4 fruit fly cellular contexts compared by ENCODE assay signal in the genomic region with DNA sequence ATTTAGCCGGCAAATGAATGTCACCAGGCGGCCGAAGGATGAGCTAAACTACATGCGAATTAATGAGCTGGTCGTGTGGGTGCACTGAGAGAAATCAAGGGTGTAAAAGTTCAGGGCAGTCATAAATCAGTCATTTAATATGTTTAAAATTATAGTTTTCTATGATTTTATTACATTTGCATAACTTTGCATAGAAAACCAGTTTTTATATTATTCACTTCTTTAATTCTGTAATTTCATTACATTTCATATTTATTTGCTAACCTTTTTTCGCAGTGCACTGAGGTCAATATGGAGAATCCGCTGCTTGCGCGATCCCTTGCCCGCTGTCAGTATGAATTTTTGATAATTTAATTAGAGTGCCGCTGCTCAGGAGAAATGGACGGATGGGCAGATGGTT.
TF ChIP-seq lines count a peak whose summit lies in the region.

No protein-coding gene starts in this region.

- no peak for TF ChIP-seq CTCF in whole organism, embryonic (GFP tag; optimal IDR thresholded peaks at IDR 0.05; lab: Kevin White, UChicago)

TF ChIP-seq in whole organism, embryonic, 481 proteins besides CTCF, POLR2A, EP300 and RAD21 (continues in another document):
- TF ChIP-seq CG4282 (GFP tag; optimal IDR thresholded peaks at IDR 0.05; lab: Kevin White, UChicago): no peak
- TF ChIP-seq CG15269 (tag; optimal IDR thresholded peaks at IDR 0.05; lab: Kevin White, UChicago): peak; percentile 29
- no peak for TF ChIP-seq unc-4 (GFP tag; IDR thresholded peaks at IDR 0.05; lab: Robert Waterston, UW; ENCODE audit: partially characterized antibody)
- TF ChIP-seq vvl (GFP tag; IDR thresholded peaks at IDR 0.05; lab: Robert Waterston, UW): peak; percentile 54
- no peak for TF ChIP-seq shn (GFP tag; optimal IDR thresholded peaks at IDR 0.05; lab: Kevin White, UChicago)
- TF ChIP-seq CG8359 (GFP tag; optimal IDR thresholded peaks at IDR 0.05; lab: Kevin White, UChicago; ENCODE audit: borderline replicate concordance): no peak
- TF ChIP-seq cg (GFP tag; optimal IDR thresholded peaks at IDR 0.05; lab: Kevin White, UChicago): no peak
- peak; percentile 37 for TF ChIP-seq Spps (tag; optimal IDR thresholded peaks at IDR 0.05; lab: Kevin White, UChicago)
- peak; percentile 5 for TF ChIP-seq tap (tag; optimal IDR thresholded peaks at IDR 0.05; lab: Kevin White, UChicago)
- no peak for TF ChIP-seq Hr78 (GFP tag; optimal IDR thresholded peaks at IDR 0.05; lab: Kevin White, UChicago)
- peak; percentile 54; the same call in 1 of the 2 replicates for TF ChIP-seq CG17328 (GFP tag; IDR thresholded peaks at IDR 0.05; lab: Robert Waterston, UW)
- no peak for TF ChIP-seq YL-1 (GFP tag; optimal IDR thresholded peaks at IDR 0.05; lab: Kevin White, UChicago)
- TF ChIP-seq CG2202 (tag; optimal IDR thresholded peaks at IDR 0.05; lab: Kevin White, UChicago): peak; percentile 37
- TF ChIP-seq CG18476 (GFP tag; optimal IDR thresholded peaks at IDR 0.05; lab: Kevin White, UChicago): peak; percentile 5
- peak; percentile 68; the same call in 2 of the 3 replicates for TF ChIP-seq zfh1 (GFP tag; IDR thresholded peaks at IDR 0.05; lab: Robert Waterston, UW)
- no peak for TF ChIP-seq CG16863 (GFP tag; optimal IDR thresholded peaks at IDR 0.05; lab: Kevin White, UChicago)
- no peak for TF ChIP-seq pho (GFP tag; optimal IDR thresholded peaks at IDR 0.05; lab: Kevin White, UChicago)
- TF ChIP-seq org-1 (GFP tag; optimal IDR thresholded peaks at IDR 0.05; lab: Kevin White, UChicago): no peak
- TF ChIP-seq CG1603 (tag; optimal IDR thresholded peaks at IDR 0.05; lab: Kevin White, UChicago): no peak
- peak; percentile 81 for TF ChIP-seq dmrt11E (tag; optimal IDR thresholded peaks at IDR 0.05; lab: Kevin White, UChicago)
- no peak for TF ChIP-seq D19B (GFP tag; optimal IDR thresholded peaks at IDR 0.05; lab: Kevin White, UChicago)

TF ChIP-seq in whole organism, prepupa, 60 proteins besides CTCF, POLR2A, EP300 and RAD21 (continues in another document):
- TF ChIP-seq CG7368 (GFP tag; optimal IDR thresholded peaks at IDR 0.05; lab: Kevin White, UChicago): no peak
- peak; percentile 24 for TF ChIP-seq CG8632 (GFP tag; optimal IDR thresholded peaks at IDR 0.05; lab: Kevin White, UChicago)
- TF ChIP-seq esn (GFP tag; optimal IDR thresholded peaks at IDR 0.05; lab: Kevin White, UChicago): peak; percentile 49
- peak; percentile 22 for TF ChIP-seq Hr39 (GFP tag; optimal IDR thresholded peaks at IDR 0.05; lab: Kevin White, UChicago)
- no peak for TF ChIP-seq vri (GFP tag; optimal IDR thresholded peaks at IDR 0.05; lab: Kevin White, UChicago)
- peak; percentile 13 for TF ChIP-seq CG10631 (GFP tag; optimal IDR thresholded peaks at IDR 0.05; lab: Kevin White, UChicago)
- peak; percentile 4 for TF ChIP-seq CG31627 (GFP tag; optimal IDR thresholded peaks at IDR 0.05; lab: Kevin White, UChicago)
- peak; percentile 22 for TF ChIP-seq CG6792 (GFP tag; optimal IDR thresholded peaks at IDR 0.05; lab: Kevin White, UChicago)
- TF ChIP-seq CG9139 (GFP tag; optimal IDR thresholded peaks at IDR 0.05; lab: Kevin White, UChicago): no peak
- TF ChIP-seq Ets21C (GFP tag; optimal IDR thresholded peaks at IDR 0.05; lab: Kevin White, UChicago): peak; percentile 0
- no peak for TF ChIP-seq spab (GFP tag; optimal IDR thresholded peaks at IDR 0.05; lab: Kevin White, UChicago)
- peak; percentile 32 for TF ChIP-seq Sox102F (GFP tag; optimal IDR thresholded peaks at IDR 0.05; lab: Kevin White, UChicago)
- TF ChIP-seq achi (GFP tag; optimal IDR thresholded peaks at IDR 0.05; lab: Kevin White, UChicago): no peak
- TF ChIP-seq fd59A (GFP tag; optimal IDR thresholded peaks at IDR 0.05; lab: Kevin White, UChicago): no peak
- TF ChIP-seq Met (GFP tag; optimal IDR thresholded peaks at IDR 0.05; lab: Kevin White, UChicago): peak; percentile 47
- peak; percentile 11 for TF ChIP-seq Ets96B (tag; optimal IDR thresholded peaks at IDR 0.05; lab: Kevin White, UChicago)
- TF ChIP-seq cyc (GFP tag; optimal IDR thresholded peaks at IDR 0.05; lab: Kevin White, UChicago): peak; percentile 34
- TF ChIP-seq net (GFP tag; optimal IDR thresholded peaks at IDR 0.05; lab: Kevin White, UChicago): no peak
- TF ChIP-seq CG3919 (GFP tag; optimal IDR thresholded peaks at IDR 0.05; lab: Kevin White, UChicago): peak; percentile 5
- peak; percentile 6 for TF ChIP-seq pdm3 (GFP tag; optimal IDR thresholded peaks at IDR 0.05; lab: Kevin White, UChicago)
- TF ChIP-seq svp (GFP tag; lab: Kevin White, UChicago): peak; percentile 65
- peak; percentile 52 for TF ChIP-seq Smox (GFP tag; optimal IDR thresholded peaks at IDR 0.05; lab: Kevin White, UChicago)

TF ChIP-seq in whole organism, pupa, 21 proteins besides CTCF, POLR2A, EP300 and RAD21:
- TF ChIP-seq CG14655 (GFP tag; optimal IDR thresholded peaks at IDR 0.05; lab: Kevin White, UChicago) (peak; percentile 14), CG9948 (tag; optimal IDR thresholded peaks at IDR 0.05; lab: Kevin White, UChicago) (peak; percentile 18), CG8159 (tag; optimal IDR thresholded peaks at IDR 0.05; lab: Kevin White, UChicago) (peak; percentile 21), CG17806 (tag; optimal IDR thresholded peaks at IDR 0.05; lab: Kevin White, UChicago) (peak; percentile 16), CG12605 (GFP tag; IDR thresholded peaks at IDR 0.05; lab: Robert Waterston, UW) (no peak), CG32121 (GFP tag; IDR thresholded peaks at IDR 0.05; lab: Robert Waterston, UW) (no peak), CG8301 (tag; optimal IDR thresholded peaks at IDR 0.05; lab: Kevin White, UChicago) (no peak)

TF ChIP-seq in whole organism, wandering third instar larva, 38 proteins besides CTCF, POLR2A, EP300 and RAD21:
- no peak for TF ChIP-seq dsf (GFP tag; optimal IDR thresholded peaks at IDR 0.05; lab: Kevin White, UChicago; ENCODE audit: borderline replicate concordance)
- TF ChIP-seq Hr83 (GFP tag; optimal IDR thresholded peaks at IDR 0.05; lab: Kevin White, UChicago; ENCODE audit: poor library complexity, severe bottlenecking): no peak
- no peak for TF ChIP-seq Dfd (GFP tag; optimal IDR thresholded peaks at IDR 0.05; lab: Kevin White, UChicago)
- no peak for TF ChIP-seq br (GFP tag; optimal IDR thresholded peaks at IDR 0.05; lab: Kevin White, UChicago)
- TF ChIP-seq woc (GFP tag; optimal IDR thresholded peaks at IDR 0.05; lab: Kevin White, UChicago): no peak
- TF ChIP-seq sv (GFP tag; optimal IDR thresholded peaks at IDR 0.05; lab: Kevin White, UChicago): peak; percentile 58
- TF ChIP-seq Hnf4 (GFP tag; optimal IDR thresholded peaks at IDR 0.05; lab: Kevin White, UChicago): peak; percentile 9
- no peak for TF ChIP-seq dl (GFP tag; optimal IDR thresholded peaks at IDR 0.05; lab: Kevin White, UChicago; ENCODE audit: insufficient read depth in 1 of 2, partially characterized antibody in 2 of 2)
- TF ChIP-seq usp (GFP tag; optimal IDR thresholded peaks at IDR 0.05; lab: Kevin White, UChicago): no peak
- no peak for TF ChIP-seq Hr78 (GFP tag; optimal IDR thresholded peaks at IDR 0.05; lab: Kevin White, UChicago)
- TF ChIP-seq Myc (optimal IDR thresholded peaks at IDR 0.05; lab: Kevin White, UChicago): no peak
- peak; percentile 19 for TF ChIP-seq fru (GFP tag; optimal IDR thresholded peaks at IDR 0.05; lab: Kevin White, UChicago)
- peak; percentile 22 for TF ChIP-seq OdsH (GFP tag; optimal IDR thresholded peaks at IDR 0.05; lab: Kevin White, UChicago)
- no peak for TF ChIP-seq Dif (GFP tag; optimal IDR thresholded peaks at IDR 0.05; lab: Kevin White, UChicago; ENCODE audit: partially characterized antibody)
- TF ChIP-seq jim (GFP tag; optimal IDR thresholded peaks at IDR 0.05; lab: Kevin White, UChicago): no peak
- TF ChIP-seq rgr (GFP tag; optimal IDR thresholded peaks at IDR 0.05; lab: Kevin White, UChicago): peak; percentile 24
- no peak for TF ChIP-seq tai (GFP tag; optimal IDR thresholded peaks at IDR 0.05; lab: Kevin White, UChicago)
- TF ChIP-seq foxo (GFP tag; optimal IDR thresholded peaks at IDR 0.05; lab: Kevin White, UChicago): peak in 1 of 2 experiments; percentile 41
- TF ChIP-seq Vsx2 (GFP tag; optimal IDR thresholded peaks at IDR 0.05; lab: Kevin White, UChicago; ENCODE audit: partially characterized antibody): no peak
- TF ChIP-seq h (GFP tag; optimal IDR thresholded peaks at IDR 0.05; lab: Kevin White, UChicago): peak; percentile 35
- TF ChIP-seq Rel (GFP tag; optimal IDR thresholded peaks at IDR 0.05; lab: Kevin White, UChicago): no peak
- TF ChIP-seq Rel (tag; optimal IDR thresholded peaks at IDR 0.05; lab: Kevin White, UChicago): no peak
- no peak for TF ChIP-seq CrebA (GFP tag; optimal IDR thresholded peaks at IDR 0.05; lab: Kevin White, UChicago; ENCODE audit: borderline replicate concordance)
- TF ChIP-seq CG32264 (GFP tag; optimal IDR thresholded peaks at IDR 0.05; lab: Kevin White, UChicago): no peak
- no peak for TF ChIP-seq GATAd (GFP tag; optimal IDR thresholded peaks at IDR 0.05; lab: Kevin White, UChicago)
- peak; percentile 23 for TF ChIP-seq ey (GFP tag; optimal IDR thresholded peaks at IDR 0.05; lab: Kevin White, UChicago)
- TF ChIP-seq Sp1 (GFP tag; optimal IDR thresholded peaks at IDR 0.05; lab: Kevin White, UChicago): peak; percentile 5
- no peak for TF ChIP-seq Jra (GFP tag; optimal IDR thresholded peaks at IDR 0.05; lab: Kevin White, UChicago)
- TF ChIP-seq Mio (GFP tag; optimal IDR thresholded peaks at IDR 0.05; lab: Kevin White, UChicago): no peak
- no peak for TF ChIP-seq pan (optimal IDR thresholded peaks at IDR 0.05; lab: Kevin White, UChicago)
